Fruit fly (Drosophila melanogaster) whole organism, wandering third instar larva: ENCODE measurements around the gene capu.

Experiments
- Abd-B ChIP-seq: fragments of >200 bp; optimal IDR thresholded peaks from 2 replicates; lab custom pipeline; 2017; ENCODE audit warnings: missing biosample characterization, missing genetic modification characterization
- CG32264 ChIP-seq: fragments of 200-800 bp; sonication (Bioruptor generic); optimal IDR thresholded peaks from 2 replicates; lab custom pipeline; 2016; ENCODE audit warnings: missing biosample characterization, missing genetic modification characterization
- CG9705 ChIP-seq: fragments of 200-800 bp; sonication (Bioruptor generic); optimal IDR thresholded peaks from 2 replicates; lab custom pipeline; 2018; ENCODE audit warnings: missing biosample characterization, mild to moderate bottlenecking, missing genetic modification characterization
- CrebA ChIP-seq: fragments of 200-800 bp; sonication (Bioruptor generic); optimal IDR thresholded peaks from 2 replicates; lab custom pipeline; 2016; ENCODE audit warnings: missing biosample characterization, mild to moderate bottlenecking, missing genetic modification characterization, borderline replicate concordance
- Dfd ChIP-seq: fragments of >200 bp; optimal IDR thresholded peaks from 2 replicates; lab custom pipeline; 2017; ENCODE audit warnings: missing biosample characterization, missing genetic modification characterization
- Dif ChIP-seq: fragments of 200-275, 200-300 bp; sonication (Bioruptor generic); optimal IDR thresholded peaks from 2 replicates; lab custom pipeline; 2018; ENCODE audit warnings: missing biosample characterization, missing genetic modification characterization; ENCODE audit not compliant: partially characterized antibody
- GATAd ChIP-seq: sonication (Bioruptor generic); optimal IDR thresholded peaks from 2 replicates; lab custom pipeline; 2016; ENCODE audit warnings: missing biosample characterization, missing genetic modification characterization
- HLH106 ChIP-seq: fragments of 200-800 bp; optimal IDR thresholded peaks from 3 replicates; lab custom pipeline; 2019; ENCODE audit warnings: missing biosample characterization, mild to moderate bottlenecking, missing genetic modification characterization, moderate library complexity
- Hnf4 ChIP-seq: fragments of 200-800 bp; sonication (Bioruptor generic); optimal IDR thresholded peaks from 2 replicates; lab custom pipeline; 2016; ENCODE audit warnings: missing biosample characterization, mild to moderate bottlenecking, missing genetic modification characterization
- Hr83 ChIP-seq: fragments of 200-300 bp; sonication (Bioruptor generic); optimal IDR thresholded peaks from 2 replicates; lab custom pipeline; 2016; ENCODE audit warnings: missing biosample characterization, mild to moderate bottlenecking, missing genetic modification characterization, moderate library complexity; ENCODE audit not compliant: poor library complexity, severe bottlenecking
- Jra ChIP-seq: sonication (Bioruptor generic); optimal IDR thresholded peaks from 2 replicates; lab custom pipeline; 2016; ENCODE audit warnings: missing biosample characterization, missing genetic modification characterization
- N ChIP-seq: fragments of >200 bp; optimal IDR thresholded peaks from 2 replicates; lab custom pipeline; 2018; ENCODE audit warnings: missing biosample characterization, missing external identifiers, missing genetic modification characterization
- OdsH ChIP-seq: fragments of 200-800 bp; sonication (Bioruptor generic); optimal IDR thresholded peaks from 2 replicates; lab custom pipeline; 2016; ENCODE audit warnings: missing biosample characterization, mild to moderate bottlenecking, missing genetic modification characterization
- Rel ChIP-seq, 2 experiments: fragments of 200-800 bp; sonication (Bioruptor generic) in 1 of 2; optimal IDR thresholded peaks; 2 replicates in 1 of 2; 3 replicates in 1 of 2; lab custom pipeline; 2016 to 2019; ENCODE audit warnings: mild to moderate bottlenecking in 2 of 2, missing biosample characterization in 2 of 2, missing genetic modification characterization in 2 of 2, moderate library complexity in 1 of 2
- Sp1 ChIP-seq: fragments of 200-800 bp; sonication (Bioruptor generic); optimal IDR thresholded peaks from 3 replicates; lab custom pipeline; 2019; ENCODE audit warnings: missing biosample characterization, mild to moderate bottlenecking, missing genetic modification characterization, moderate library complexity
- Vsx2 ChIP-seq: fragments of 200-300, 225-300 bp; sonication (Bioruptor generic); optimal IDR thresholded peaks from 2 replicates; lab custom pipeline; 2018; ENCODE audit warnings: missing biosample characterization, missing genetic modification characterization; ENCODE audit not compliant: partially characterized antibody
- br ChIP-seq: fragments of 200-800 bp; sonication (Bioruptor generic); optimal IDR thresholded peaks from 2 replicates; lab custom pipeline; 2016; ENCODE audit warnings: missing biosample characterization, missing genetic modification characterization
- brk ChIP-seq: fragments of 200-800 bp; sonication (Bioruptor generic); optimal IDR thresholded peaks from 2 replicates; lab custom pipeline; 2016; ENCODE audit warnings: missing biosample characterization, mild to moderate bottlenecking, missing genetic modification characterization
- dl ChIP-seq, 2 experiments: fragments of 175-275, 200-275 bp in 1 of 2; fragments of 200-275 bp in 1 of 2; sonication (Bioruptor generic); optimal IDR thresholded peaks; lab custom pipeline; 2018; ENCODE audit warnings: mild to moderate bottlenecking in 2 of 2, missing biosample characterization in 2 of 2, missing genetic modification characterization in 2 of 2, moderate library complexity in 2 of 2; ENCODE audit not compliant: partially characterized antibody in 2 of 2, insufficient read depth in 1 of 2
- dmrt93B ChIP-seq: fragments of 200-800 bp; sonication (Bioruptor generic); optimal IDR thresholded peaks from 2 replicates; lab custom pipeline; 2018; ENCODE audit warnings: missing biosample characterization, mild to moderate bottlenecking, missing genetic modification characterization
- dsf ChIP-seq: sonication (Bioruptor generic); optimal IDR thresholded peaks from 2 replicates; lab custom pipeline; 2016; ENCODE audit warnings: missing biosample characterization, missing genetic modification characterization, borderline replicate concordance
- ey ChIP-seq: fragments of 200-800 bp; sonication (Bioruptor generic); optimal IDR thresholded peaks from 2 replicates; lab custom pipeline; 2016; ENCODE audit warnings: missing biosample characterization, missing genetic modification characterization
- foxo ChIP-seq, 2 experiments: fragments of 200-800 bp; sonication (Bioruptor generic); optimal IDR thresholded peaks; 2 replicates in 1 of 2; 3 replicates in 1 of 2; lab custom pipeline; 2016 to 2017; ENCODE audit warnings: missing biosample characterization in 2 of 2, missing genetic modification characterization in 2 of 2
- fru ChIP-seq: fragments of 200-800 bp; sonication (Bioruptor generic); optimal IDR thresholded peaks from 3 replicates; lab custom pipeline; 2016; ENCODE audit warnings: missing biosample characterization, mild to moderate bottlenecking, missing genetic modification characterization
- h ChIP-seq: fragments of 200-800 bp; sonication (Bioruptor generic); optimal IDR thresholded peaks from 3 replicates; lab custom pipeline; 2016; ENCODE audit warnings: missing biosample characterization, mild to moderate bottlenecking, missing genetic modification characterization
- jim ChIP-seq: fragments of 175-275, 200-325 bp; sonication (Bioruptor generic); optimal IDR thresholded peaks from 2 replicates; lab custom pipeline; 2016; ENCODE audit warnings: missing biosample characterization, mild to moderate bottlenecking, missing genetic modification characterization
- pan ChIP-seq: fragments of >200 bp; optimal IDR thresholded peaks from 2 replicates; lab custom pipeline; 2017
- rgr ChIP-seq: fragments of 200-800 bp; sonication (Bioruptor generic); optimal IDR thresholded peaks from 3 replicates; lab custom pipeline; 2016; ENCODE audit warnings: missing biosample characterization, mild to moderate bottlenecking, missing genetic modification characterization
- sage ChIP-seq: fragments of 200-800 bp; sonication (Bioruptor generic); optimal IDR thresholded peaks from 2 replicates; lab custom pipeline; 2016; ENCODE audit warnings: missing biosample characterization, mild to moderate bottlenecking, missing genetic modification characterization
- sv ChIP-seq: fragments of 200-800 bp; sonication (Bioruptor generic); optimal IDR thresholded peaks from 3 replicates; lab custom pipeline; 2016; ENCODE audit warnings: missing biosample characterization, missing genetic modification characterization
- tai ChIP-seq: sonication (Bioruptor generic); optimal IDR thresholded peaks from 2 replicates; lab custom pipeline; 2016; ENCODE audit warnings: missing biosample characterization, missing genetic modification characterization
- usp ChIP-seq: fragments of >200 bp; optimal IDR thresholded peaks from 2 replicates; lab custom pipeline; 2017; ENCODE audit warnings: missing biosample characterization, missing genetic modification characterization
- woc ChIP-seq: sonication (Bioruptor generic); optimal IDR thresholded peaks from 2 replicates; lab custom pipeline; 2016; ENCODE audit warnings: missing biosample characterization, mild to moderate bottlenecking, missing genetic modification characterization

The capu gene

DNA sequence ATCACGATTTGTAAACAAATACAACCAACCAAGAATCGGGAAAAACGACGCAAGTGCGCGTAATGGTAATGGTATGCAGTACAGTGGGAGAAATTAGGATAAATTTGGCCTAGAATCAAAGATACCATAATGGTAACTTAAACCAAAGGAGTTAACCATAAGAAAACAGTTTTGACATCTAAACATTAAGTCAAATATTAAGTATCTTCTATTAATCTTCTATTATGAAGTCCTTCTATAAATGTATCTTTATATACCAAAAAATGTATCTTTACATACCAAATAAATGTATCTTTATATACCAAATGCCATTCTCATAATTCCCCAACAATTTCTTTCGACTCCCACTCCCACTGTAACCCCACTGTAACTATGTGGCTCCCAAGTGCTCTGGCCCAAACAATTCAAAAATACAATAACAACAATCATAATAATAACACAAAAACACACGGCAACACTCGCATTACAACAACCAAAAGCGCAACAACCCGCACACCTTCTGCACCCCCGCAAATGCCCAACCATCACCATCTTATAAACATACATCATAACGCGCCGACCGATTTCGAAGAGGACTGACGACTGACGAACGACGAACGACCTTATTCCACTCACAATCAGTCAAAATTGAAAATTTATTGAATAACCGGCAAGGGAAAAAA lies 47.0 kb downstream of the capu start:
- no peak for TF ChIP-seq Dfd

dm6 chr2L:3853507-3854030 lies 49.1 kb downstream of the capu start:
- TF ChIP-seq fru (GFP tag; lab: Kevin White, UChicago) (peak; percentile 4), HLH106 (tag; lab: Kevin White, UChicago) (peak; percentile 27), GATAd (GFP tag; lab: Kevin White, UChicago) (no peak), rgr (GFP tag; lab: Kevin White, UChicago) (peak; percentile 6), sage (GFP tag; lab: Kevin White, UChicago) (no peak), Hnf4 (GFP tag; lab: Kevin White, UChicago) (no peak), Sp1 (GFP tag; lab: Kevin White, UChicago) (peak; percentile 5), h (GFP tag; lab: Kevin White, UChicago) (peak; percentile 22), ey (GFP tag; lab: Kevin White, UChicago) (peak; percentile 6), OdsH (GFP tag; lab: Kevin White, UChicago) (no peak), foxo (GFP tag; optimal IDR thresholded peaks at IDR 0.05; lab: Kevin White, UChicago) (peak in 1 of 2 experiments; percentile 14), Dfd (no peak)
- TF ChIP-seq, all 38 proteins: peak for 7

DNA sequence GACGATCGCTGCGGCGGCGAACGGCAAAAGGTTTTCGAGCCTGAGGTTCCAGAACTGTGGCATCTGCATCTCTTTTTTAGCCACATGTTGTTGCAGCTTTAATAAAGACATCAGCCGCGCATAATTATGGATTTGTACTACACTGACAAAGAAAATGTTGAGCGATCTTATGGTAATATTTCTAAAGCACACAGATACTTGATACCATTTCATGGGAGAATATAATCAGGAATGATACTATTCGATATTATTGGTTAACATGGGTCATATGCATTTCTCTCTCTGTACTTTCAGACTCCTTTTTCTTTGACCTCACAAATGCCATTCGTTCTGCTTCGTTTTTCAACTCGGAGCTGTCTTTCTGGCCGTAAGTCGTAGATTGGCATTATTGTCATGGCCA lies 50.5 kb downstream of the capu start:
- TF ChIP-seq CrebA (GFP tag; lab: Kevin White, UChicago) (no peak), jim (GFP tag; lab: Kevin White, UChicago) (no peak), usp (GFP tag; lab: Kevin White, UChicago) (no peak), rgr (GFP tag; lab: Kevin White, UChicago) (peak; percentile 4), foxo (GFP tag; optimal IDR thresholded peaks at IDR 0.05; lab: Kevin White, UChicago) (peak in 1 of 2 experiments; percentile 35), HLH106 (tag; lab: Kevin White, UChicago) (peak; percentile 36), Jra (no peak), GATAd (GFP tag; lab: Kevin White, UChicago) (no peak), CG32264 (GFP tag; lab: Kevin White, UChicago) (no peak), Sp1 (GFP tag; lab: Kevin White, UChicago) (no peak), dl (GFP tag; optimal IDR thresholded peaks at IDR 0.05; lab: Kevin White, UChicago; ENCODE audit: insufficient read depth in 1 of 2, partially characterized antibody in 2 of 2) (no peak), pan (lab: Kevin White, UChicago) (no peak), Dif (GFP tag; lab: Kevin White, UChicago) (no peak), fru (GFP tag; lab: Kevin White, UChicago) (peak; percentile 6), h (GFP tag; lab: Kevin White, UChicago) (peak; percentile 28), Hnf4 (GFP tag; lab: Kevin White, UChicago) (peak; percentile 7), dsf (no peak), tai (GFP tag; lab: Kevin White, UChicago) (no peak), brk (GFP tag; lab: Kevin White, UChicago) (no peak)

DNA sequence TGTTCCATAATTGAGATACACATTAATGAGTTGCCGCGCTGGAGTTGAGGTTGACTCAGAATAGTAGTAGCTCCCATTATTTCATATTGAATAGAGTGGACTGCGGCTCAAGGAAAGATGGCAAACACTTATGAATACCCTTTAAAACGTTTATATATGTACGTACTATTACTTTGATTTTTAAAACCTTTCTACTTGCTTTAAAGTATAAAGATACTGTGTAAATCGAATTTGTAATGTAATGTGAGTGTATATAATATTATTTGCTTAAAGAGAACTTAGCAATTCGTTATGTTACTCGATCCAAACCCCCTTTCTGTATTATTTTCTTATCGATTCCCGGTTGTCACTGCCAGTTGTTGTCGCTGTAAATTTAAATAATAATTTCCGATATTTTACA lies 51.4 kb downstream of the capu start:
- TF ChIP-seq GATAd (GFP tag; lab: Kevin White, UChicago) (no peak), foxo (GFP tag; optimal IDR thresholded peaks at IDR 0.05; lab: Kevin White, UChicago) (no peak), CG9705 (GFP tag; lab: Kevin White, UChicago) (no peak), ey (GFP tag; lab: Kevin White, UChicago) (no peak), fru (GFP tag; lab: Kevin White, UChicago) (no peak), sv (GFP tag; lab: Kevin White, UChicago) (no peak), N (GFP tag; lab: Kevin White, UChicago) (no peak), dmrt93B (GFP tag; lab: Kevin White, UChicago) (no peak), Dif (GFP tag; lab: Kevin White, UChicago) (no peak), Hnf4 (GFP tag; lab: Kevin White, UChicago) (no peak), CrebA (GFP tag; lab: Kevin White, UChicago) (no peak), br (GFP tag; lab: Kevin White, UChicago) (no peak), Abd-B (GFP tag; lab: Kevin White, UChicago) (no peak), Hr83 (GFP tag; lab: Kevin White, UChicago) (no peak), woc (no peak), Vsx2 (GFP tag; lab: Kevin White, UChicago) (no peak), Jra (no peak), Rel (GFP tag; optimal IDR thresholded peaks at IDR 0.05; lab: Kevin White, UChicago) (no peak), Rel (tag; optimal IDR thresholded peaks at IDR 0.05; lab: Kevin White, UChicago) (no peak), CG32264 (GFP tag; lab: Kevin White, UChicago) (no peak)
